Fruit fly (Drosophila melanogaster) whole organism, wandering third instar larva: ENCODE results near the gene Itpr.

Source experiments
- CG32264 ChIP-seq: fragments of 200-800 bp; sonication (Bioruptor generic); optimal IDR thresholded peaks from 2 replicates; lab custom pipeline; 2016; ENCODE audit warnings: missing biosample characterization, missing genetic modification characterization
- CG9705 ChIP-seq: fragments of 200-800 bp; sonication (Bioruptor generic); optimal IDR thresholded peaks from 2 replicates; lab custom pipeline; 2018; ENCODE audit warnings: missing biosample characterization, mild to moderate bottlenecking, missing genetic modification characterization
- CrebA ChIP-seq: fragments of 200-800 bp; sonication (Bioruptor generic); optimal IDR thresholded peaks from 2 replicates; lab custom pipeline; 2016; ENCODE audit warnings: missing biosample characterization, mild to moderate bottlenecking, missing genetic modification characterization, borderline replicate concordance
- Dif ChIP-seq: fragments of 200-275, 200-300 bp; sonication (Bioruptor generic); optimal IDR thresholded peaks from 2 replicates; lab custom pipeline; 2018; ENCODE audit warnings: missing biosample characterization, missing genetic modification characterization; ENCODE audit not compliant: partially characterized antibody
- GATAd ChIP-seq: sonication (Bioruptor generic); optimal IDR thresholded peaks from 2 replicates; lab custom pipeline; 2016; ENCODE audit warnings: missing biosample characterization, missing genetic modification characterization
- Hnf4 ChIP-seq: fragments of 200-800 bp; sonication (Bioruptor generic); optimal IDR thresholded peaks from 2 replicates; lab custom pipeline; 2016; ENCODE audit warnings: missing biosample characterization, mild to moderate bottlenecking, missing genetic modification characterization
- Hr78 ChIP-seq: fragments of >200 bp; optimal IDR thresholded peaks from 2 replicates; lab custom pipeline; 2017; ENCODE audit warnings: missing biosample characterization, missing genetic modification characterization
- Hr83 ChIP-seq: fragments of 200-300 bp; sonication (Bioruptor generic); optimal IDR thresholded peaks from 2 replicates; lab custom pipeline; 2016; ENCODE audit warnings: missing biosample characterization, mild to moderate bottlenecking, missing genetic modification characterization, moderate library complexity; ENCODE audit not compliant: poor library complexity, severe bottlenecking
- Jra ChIP-seq: sonication (Bioruptor generic); optimal IDR thresholded peaks from 2 replicates; lab custom pipeline; 2016; ENCODE audit warnings: missing biosample characterization, missing genetic modification characterization
- Mio ChIP-seq: sonication (Bioruptor generic); optimal IDR thresholded peaks from 2 replicates; lab custom pipeline; 2016; ENCODE audit warnings: missing biosample characterization, missing genetic modification characterization
- Myc ChIP-seq: fragments of >200 bp; optimal IDR thresholded peaks from 2 replicates; lab custom pipeline; 2017
- N ChIP-seq: fragments of >200 bp; optimal IDR thresholded peaks from 2 replicates; lab custom pipeline; 2018; ENCODE audit warnings: missing biosample characterization, missing external identifiers, missing genetic modification characterization
- OdsH ChIP-seq: fragments of 200-800 bp; sonication (Bioruptor generic); optimal IDR thresholded peaks from 2 replicates; lab custom pipeline; 2016; ENCODE audit warnings: missing biosample characterization, mild to moderate bottlenecking, missing genetic modification characterization
- Rel ChIP-seq, 2 experiments: fragments of 200-800 bp; sonication (Bioruptor generic) in 1 of 2; optimal IDR thresholded peaks; 2 replicates in 1 of 2; 3 replicates in 1 of 2; lab custom pipeline; 2016 to 2019; ENCODE audit warnings: mild to moderate bottlenecking in 2 of 2, missing biosample characterization in 2 of 2, missing genetic modification characterization in 2 of 2, moderate library complexity in 1 of 2
- Sp1 ChIP-seq: fragments of 200-800 bp; sonication (Bioruptor generic); optimal IDR thresholded peaks from 3 replicates; lab custom pipeline; 2019; ENCODE audit warnings: missing biosample characterization, mild to moderate bottlenecking, missing genetic modification characterization, moderate library complexity
- Vsx2 ChIP-seq: fragments of 200-300, 225-300 bp; sonication (Bioruptor generic); optimal IDR thresholded peaks from 2 replicates; lab custom pipeline; 2018; ENCODE audit warnings: missing biosample characterization, missing genetic modification characterization; ENCODE audit not compliant: partially characterized antibody
- br ChIP-seq: fragments of 200-800 bp; sonication (Bioruptor generic); optimal IDR thresholded peaks from 2 replicates; lab custom pipeline; 2016; ENCODE audit warnings: missing biosample characterization, missing genetic modification characterization
- brk ChIP-seq: fragments of 200-800 bp; sonication (Bioruptor generic); optimal IDR thresholded peaks from 2 replicates; lab custom pipeline; 2016; ENCODE audit warnings: missing biosample characterization, mild to moderate bottlenecking, missing genetic modification characterization
- dl ChIP-seq, 2 experiments: fragments of 175-275, 200-275 bp in 1 of 2; fragments of 200-275 bp in 1 of 2; sonication (Bioruptor generic); optimal IDR thresholded peaks; lab custom pipeline; 2018; ENCODE audit warnings: mild to moderate bottlenecking in 2 of 2, missing biosample characterization in 2 of 2, missing genetic modification characterization in 2 of 2, moderate library complexity in 2 of 2; ENCODE audit not compliant: partially characterized antibody in 2 of 2, insufficient read depth in 1 of 2
- dmrt93B ChIP-seq: fragments of 200-800 bp; sonication (Bioruptor generic); optimal IDR thresholded peaks from 2 replicates; lab custom pipeline; 2018; ENCODE audit warnings: missing biosample characterization, mild to moderate bottlenecking, missing genetic modification characterization
- dsf ChIP-seq: sonication (Bioruptor generic); optimal IDR thresholded peaks from 2 replicates; lab custom pipeline; 2016; ENCODE audit warnings: missing biosample characterization, missing genetic modification characterization, borderline replicate concordance
- ey ChIP-seq: fragments of 200-800 bp; sonication (Bioruptor generic); optimal IDR thresholded peaks from 2 replicates; lab custom pipeline; 2016; ENCODE audit warnings: missing biosample characterization, missing genetic modification characterization
- foxo ChIP-seq, 2 experiments: fragments of 200-800 bp; sonication (Bioruptor generic); optimal IDR thresholded peaks; 2 replicates in 1 of 2; 3 replicates in 1 of 2; lab custom pipeline; 2016 to 2017; ENCODE audit warnings: missing biosample characterization in 2 of 2, missing genetic modification characterization in 2 of 2
- fru ChIP-seq: fragments of 200-800 bp; sonication (Bioruptor generic); optimal IDR thresholded peaks from 3 replicates; lab custom pipeline; 2016; ENCODE audit warnings: missing biosample characterization, mild to moderate bottlenecking, missing genetic modification characterization
- h ChIP-seq: fragments of 200-800 bp; sonication (Bioruptor generic); optimal IDR thresholded peaks from 3 replicates; lab custom pipeline; 2016; ENCODE audit warnings: missing biosample characterization, mild to moderate bottlenecking, missing genetic modification characterization
- jim ChIP-seq: fragments of 175-275, 200-325 bp; sonication (Bioruptor generic); optimal IDR thresholded peaks from 2 replicates; lab custom pipeline; 2016; ENCODE audit warnings: missing biosample characterization, mild to moderate bottlenecking, missing genetic modification characterization
- lola ChIP-seq: fragments of >200 bp; optimal IDR thresholded peaks from 2 replicates; lab custom pipeline; 2017; ENCODE audit warnings: missing biosample characterization, missing genetic modification characterization
- pan ChIP-seq: fragments of >200 bp; optimal IDR thresholded peaks from 2 replicates; lab custom pipeline; 2017
- psq ChIP-seq: fragments of 200-800 bp; sonication (Bioruptor generic); optimal IDR thresholded peaks from 3 replicates; lab custom pipeline; 2017; ENCODE audit warnings: missing biosample characterization, mild to moderate bottlenecking, missing genetic modification characterization, moderate library complexity
- rgr ChIP-seq: fragments of 200-800 bp; sonication (Bioruptor generic); optimal IDR thresholded peaks from 3 replicates; lab custom pipeline; 2016; ENCODE audit warnings: missing biosample characterization, mild to moderate bottlenecking, missing genetic modification characterization
- sv ChIP-seq: fragments of 200-800 bp; sonication (Bioruptor generic); optimal IDR thresholded peaks from 3 replicates; lab custom pipeline; 2016; ENCODE audit warnings: missing biosample characterization, missing genetic modification characterization
- usp ChIP-seq: fragments of >200 bp; optimal IDR thresholded peaks from 2 replicates; lab custom pipeline; 2017; ENCODE audit warnings: missing biosample characterization, missing genetic modification characterization
- woc ChIP-seq: sonication (Bioruptor generic); optimal IDR thresholded peaks from 2 replicates; lab custom pipeline; 2016; ENCODE audit warnings: missing biosample characterization, mild to moderate bottlenecking, missing genetic modification characterization

The Itpr gene

DNA sequence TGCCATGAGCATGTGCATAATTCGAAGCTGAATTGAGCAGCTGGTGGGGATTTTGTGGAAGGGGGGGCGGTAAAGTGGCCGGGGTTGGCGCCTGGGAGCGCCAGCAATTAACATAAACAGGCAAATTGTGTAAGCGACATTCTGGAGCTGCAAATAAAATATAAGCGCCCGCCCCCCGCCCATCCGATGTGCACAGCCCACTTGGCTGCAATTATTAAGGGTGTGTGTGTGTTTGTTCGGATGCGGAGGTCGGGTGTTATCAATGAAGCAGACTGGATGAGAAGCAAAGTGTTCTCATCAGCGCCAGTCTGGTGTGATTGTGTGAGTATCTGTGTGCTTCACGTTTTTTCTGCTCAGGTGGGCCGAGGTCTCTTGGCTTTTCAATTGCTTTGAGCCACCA lies 2.9 kb downstream of the Itpr start:
- TF ChIP-seq Rel (GFP tag; optimal IDR thresholded peaks at IDR 0.05; lab: Kevin White, UChicago) (no peak), Rel (tag; optimal IDR thresholded peaks at IDR 0.05; lab: Kevin White, UChicago) (peak; percentile 67), N (GFP tag; lab: Kevin White, UChicago) (no peak)
- TF ChIP-seq, all 38 proteins: peak for 1

- TF ChIP-seq ey (no peak), lola (GFP tag; lab: Kevin White, UChicago) (no peak), Hr83 (no peak), Hnf4 (GFP tag; lab: Kevin White, UChicago) (no peak), dmrt93B (GFP tag; lab: Kevin White, UChicago) (no peak), dl (GFP tag; optimal IDR thresholded peaks at IDR 0.05; lab: Kevin White, UChicago; ENCODE audit: insufficient read depth in 1 of 2, partially characterized antibody in 2 of 2) (no peak), pan (no peak), psq (no peak), h (GFP tag; lab: Kevin White, UChicago) (no peak), GATAd (GFP tag; lab: Kevin White, UChicago) (no peak), brk (GFP tag; lab: Kevin White, UChicago) (no peak), br (GFP tag; lab: Kevin White, UChicago) (no peak), Dif (GFP tag; lab: Kevin White, UChicago) (no peak), dsf (no peak), jim (no peak), Sp1 (GFP tag; lab: Kevin White, UChicago) (no peak), sv (GFP tag; lab: Kevin White, UChicago) (no peak), usp (GFP tag; lab: Kevin White, UChicago) (no peak), foxo (GFP tag; optimal IDR thresholded peaks at IDR 0.05; lab: Kevin White, UChicago) (no peak), Vsx2 (GFP tag; lab: Kevin White, UChicago) (no peak)
These were observed 3.6 kb downstream of the Itpr start for dm6 chr3R:5520566-5520965.

DNA sequence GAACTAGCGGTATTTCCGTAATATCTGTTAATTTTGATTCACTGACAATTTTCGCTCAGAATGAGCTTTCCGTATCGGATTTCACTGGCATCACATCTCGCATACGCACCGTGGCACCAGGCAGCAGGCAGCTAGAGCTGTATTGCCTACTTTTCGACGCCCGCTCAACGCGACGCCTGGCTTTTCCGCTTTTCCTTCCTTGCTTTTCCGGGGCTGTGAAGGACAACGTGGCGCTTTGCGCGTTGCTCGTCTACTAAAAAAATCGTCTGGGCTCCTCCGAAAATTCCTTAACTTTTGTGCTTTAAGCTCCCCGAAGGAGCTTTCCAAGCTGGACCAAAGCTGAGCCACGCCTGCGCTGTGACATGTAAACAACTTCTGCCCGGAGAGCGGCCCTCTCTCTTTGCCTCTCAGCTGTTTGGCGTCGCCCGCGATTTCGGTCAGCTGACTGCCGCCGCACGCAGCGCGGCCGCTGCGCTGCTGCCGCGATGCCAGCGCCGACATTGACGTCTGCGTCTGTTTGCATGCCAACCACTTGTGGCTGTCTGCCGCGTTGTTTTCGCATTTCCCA lies 6.2 kb downstream of the Itpr start, which contains the start of the genes CG43845 and Nmdar1:
Gene CG43845 (minus strand): TSS at position 51 of the 568 bp plus-strand sequence.
Gene Nmdar1 (minus strand): TSS at position 259 of the 568 bp plus-strand sequence.
- TF ChIP-seq Vsx2 (GFP tag; lab: Kevin White, UChicago) (no peak), fru (GFP tag; lab: Kevin White, UChicago) (no peak), h (GFP tag; lab: Kevin White, UChicago) (no peak), Hr78 (GFP tag; lab: Kevin White, UChicago) (no peak), rgr (GFP tag; lab: Kevin White, UChicago) (no peak), CrebA (GFP tag; lab: Kevin White, UChicago) (no peak), lola (GFP tag; lab: Kevin White, UChicago) (no peak)

DNA sequence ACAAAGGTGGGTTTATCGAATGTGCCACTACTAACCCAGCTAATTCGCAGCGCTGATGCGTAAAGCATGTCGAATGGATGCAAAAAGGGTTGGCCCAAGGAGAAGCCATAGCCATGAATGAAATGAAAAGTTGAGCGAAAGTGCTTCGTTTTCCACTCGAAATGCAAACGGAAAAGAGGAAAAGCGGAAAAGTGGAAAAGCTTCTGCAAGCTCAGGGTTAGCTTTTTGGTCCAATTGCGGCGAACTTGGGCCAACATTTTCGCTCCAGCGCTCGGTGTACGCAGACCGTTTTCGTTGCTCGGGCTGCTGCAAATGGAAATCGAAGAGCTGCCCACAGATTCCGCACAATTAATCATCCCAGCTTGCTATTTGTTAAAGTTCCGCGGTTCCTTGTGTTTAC lies 7.9 kb downstream of the Itpr start:
- TF ChIP-seq Jra (GFP tag; lab: Kevin White, UChicago) (no peak), lola (GFP tag; lab: Kevin White, UChicago) (no peak)

DNA sequence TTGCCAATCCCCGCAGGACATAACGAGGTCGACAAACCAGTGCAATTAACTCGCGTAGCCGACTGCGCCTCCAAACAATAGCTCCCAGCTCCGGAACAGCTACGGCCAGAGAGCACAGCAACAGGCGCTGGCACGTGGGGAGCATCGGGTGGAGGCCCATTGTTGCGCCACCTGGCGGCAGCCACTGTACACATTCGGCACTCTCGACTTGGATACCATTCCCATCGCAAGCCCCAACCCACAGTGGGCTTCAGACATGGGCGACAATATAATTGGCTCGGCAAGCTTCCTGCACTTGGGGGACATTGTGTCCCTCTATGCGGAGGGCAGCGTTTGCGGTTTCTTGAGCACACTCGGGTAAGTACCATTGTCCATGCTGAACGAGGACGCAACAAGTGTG lies 10.6 kb downstream of the Itpr start:
- TF ChIP-seq CG32264 (GFP tag; lab: Kevin White, UChicago) (no peak), Sp1 (GFP tag; lab: Kevin White, UChicago) (no peak), dsf (no peak)

- TF ChIP-seq Mio (GFP tag; lab: Kevin White, UChicago) (no peak), jim (no peak), psq (no peak), Rel (GFP tag; optimal IDR thresholded peaks at IDR 0.05; lab: Kevin White, UChicago) (no peak), Rel (tag; optimal IDR thresholded peaks at IDR 0.05; lab: Kevin White, UChicago) (peak; percentile 41), Dif (GFP tag; lab: Kevin White, UChicago) (peak; percentile 31), Hr83 (peak; percentile 87), fru (GFP tag; lab: Kevin White, UChicago) (no peak), Hnf4 (GFP tag; lab: Kevin White, UChicago) (no peak), CrebA (GFP tag; lab: Kevin White, UChicago) (no peak), N (GFP tag; lab: Kevin White, UChicago) (no peak), rgr (GFP tag; lab: Kevin White, UChicago) (no peak), CG9705 (GFP tag; lab: Kevin White, UChicago) (peak; percentile 38), OdsH (GFP tag; lab: Kevin White, UChicago) (peak; percentile 32), sv (GFP tag; lab: Kevin White, UChicago) (peak; percentile 44), usp (GFP tag; lab: Kevin White, UChicago) (no peak), Myc (lab: Kevin White, UChicago) (peak; percentile 69), h (GFP tag; lab: Kevin White, UChicago) (peak; percentile 87), foxo (GFP tag; optimal IDR thresholded peaks at IDR 0.05; lab: Kevin White, UChicago) (peak in 1 of 2 experiments; percentile 69), ey (peak; percentile 42), woc (GFP tag; lab: Kevin White, UChicago) (peak; percentile 62)
These were observed 30.6 kb downstream of the Itpr start, which contains the start of gene CG2519 for dm6 chr3R:5547464-5547943. TSS of gene CG2519 (minus strand) at chr3R:5547775.
